Worm (Caenorhabditis elegans) whole organism, L1 larva: ENCODE results near the gene ZK686.1.

Experiments
- C16A3.4 ChIP-seq: fragments of 150-350 bp; optimal IDR thresholded peaks from 2 replicates; lab custom pipeline; 2014; ENCODE audit warnings: missing biosample characterization, missing genetic modification characterization
- F16B12.6 ChIP-seq: fragments of 150-350 bp; optimal IDR thresholded peaks from 2 replicates; lab custom pipeline; 2014; ENCODE audit warnings: missing biosample characterization, missing genetic modification characterization
- aly-2 ChIP-seq: fragments of 150-350 bp; optimal IDR thresholded peaks from 2 replicates; lab custom pipeline; 2014; ENCODE audit warnings: missing biosample characterization, missing genetic modification characterization
- blmp-1 ChIP-seq: fragments of 150-350 bp; optimal IDR thresholded peaks from 2 replicates; lab custom pipeline; 2014; ENCODE audit warnings: missing biosample characterization, missing genetic modification characterization
- ceh-63 ChIP-seq: fragments of 200-800 bp; sonication (Bioruptor generic); optimal IDR thresholded peaks from 2 replicates; lab custom pipeline; 2018; ENCODE audit warnings: mild to moderate bottlenecking, missing genetic modification characterization, missing compliant biosample characterization
- ceh-82 ChIP-seq, 3 experiments: fragments of 150-350 bp in 1 of 3; sonication (generic microtip) in 2 of 3; optimal IDR thresholded peaks; 2 replicates each; lab custom pipeline; 2014 to 2017; ENCODE audit warnings: missing biosample characterization in 3 of 3, missing genetic modification characterization in 3 of 3
- ces-1 ChIP-seq: fragments of 150-350 bp; optimal IDR thresholded peaks from 2 replicates; lab custom pipeline; 2014; ENCODE audit warnings: missing biosample characterization, missing genetic modification reagents, missing genetic modification characterization
- dpl-1 ChIP-seq, 3 experiments: fragments of 150-350 bp in 2 of 3; sonication (generic microtip) in 1 of 3; optimal IDR thresholded peaks; 2 replicates each; lab custom pipeline; 2014 to 2017; ENCODE audit warnings: missing biosample characterization in 3 of 3, missing genetic modification characterization in 3 of 3, missing genetic modification reagents in 3 of 3
- efl-1 ChIP-seq, 4 experiments: fragments of 150-350 bp; optimal IDR thresholded peaks in 3 of 4; peaks in 1 of 4; 1 replicate in 1 of 4; 2 replicates in 3 of 4; lab custom pipeline; 2014; ENCODE audit warnings: missing biosample characterization in 2 of 4, missing genetic modification characterization in 2 of 4, missing genetic modification reagents in 2 of 4
- egl-13 ChIP-seq: sonication (generic microtip); optimal IDR thresholded peaks from 2 replicates; lab custom pipeline; 2016; ENCODE audit warnings: missing genotype, missing genetic modification reagents, missing genetic modification characterization, missing compliant biosample characterization
- elt-2 ChIP-seq: sonication (generic microtip); optimal IDR thresholded peaks from 2 replicates; lab custom pipeline; 2016; ENCODE audit warnings: missing genetic modification characterization, mild to moderate bottlenecking, inconsistent platforms, missing compliant biosample characterization, missing genetic modification reagents
- elt-3 ChIP-seq, 6 experiments: fragments of 150-350 bp in 1 of 6; sonication (generic microtip); optimal IDR thresholded peaks; 2 replicates each; lab custom pipeline; 2017 to 2018; ENCODE audit warnings: missing biosample characterization in 6 of 6, missing genetic modification characterization in 6 of 6, inconsistent platforms in 1 of 6
- fkh-8 ChIP-seq: sonication (generic microtip); optimal IDR thresholded peaks from 2 replicates; lab custom pipeline; 2016; ENCODE audit warnings: mild to moderate bottlenecking, missing genetic modification characterization, missing compliant biosample characterization
- hpl-2 ChIP-seq: fragments of 150-350 bp; optimal IDR thresholded peaks from 2 replicates; lab custom pipeline; 2014; ENCODE audit warnings: missing biosample characterization, missing genetic modification reagents, missing genetic modification characterization
- isw-1 ChIP-seq: fragments of 200-800 bp; sonication (Bioruptor generic); IDR thresholded peaks from 2 replicates; pipeline ENCODE4 v1.3.6; 2022; ENCODE audit warnings: missing genetic modification characterization, missing compliant biosample characterization
- jun-1 ChIP-seq: fragments of 150-350 bp; optimal IDR thresholded peaks from 2 replicates; lab custom pipeline; 2014; ENCODE audit warnings: missing biosample characterization, missing genetic modification reagents, missing genetic modification characterization
- lin-14 ChIP-seq: fragments of 200-800 bp; sonication (Bioruptor generic); optimal IDR thresholded peaks from 2 replicates; lab custom pipeline; 2018; ENCODE audit warnings: mild to moderate bottlenecking, missing genetic modification characterization, moderate library complexity, missing compliant biosample characterization
- lin-15B ChIP-seq: fragments of 150-350 bp; sonication (generic microtip); optimal IDR thresholded peaks from 3 replicates; lab custom pipeline; 2014; ENCODE audit warnings: missing biosample characterization, missing genetic modification characterization
- lin-35 ChIP-seq, 2 experiments: fragments of 150-350 bp; optimal IDR thresholded peaks; 2 replicates each; lab custom pipeline; 2014; ENCODE audit warnings: missing biosample characterization in 2 of 2, missing genetic modification characterization in 2 of 2, missing genetic modification reagents in 2 of 2
- lin-39 ChIP-seq: fragments of 150-350 bp; optimal IDR thresholded peaks from 2 replicates; lab custom pipeline; 2014; ENCODE audit warnings: missing biosample characterization, missing genetic modification reagents, missing genetic modification characterization
- lsy-2 ChIP-seq, 2 experiments: fragments of 150-350 bp; optimal IDR thresholded peaks; 2 replicates each; lab custom pipeline; 2014; ENCODE audit warnings: missing biosample characterization in 2 of 2, missing genetic modification characterization in 2 of 2
- mab-9 ChIP-seq: fragments of 200-800 bp; sonication (Bioruptor generic); IDR thresholded peaks from 2 replicates; pipeline ENCODE4 v1.3.6; 2022; ENCODE audit warnings: missing genetic modification reagents, missing genetic modification characterization, missing compliant biosample characterization
- mdl-1 ChIP-seq, 2 experiments: fragments of 150-350 bp; optimal IDR thresholded peaks; 2 replicates each; lab custom pipeline; 2014 to 2017; ENCODE audit warnings: missing biosample characterization in 2 of 2, missing genetic modification characterization in 2 of 2, inconsistent platforms in 1 of 2
- nhr-11 ChIP-seq: fragments of 150-350 bp; optimal IDR thresholded peaks from 2 replicates; lab custom pipeline; 2014; ENCODE audit warnings: missing biosample characterization, missing genetic modification characterization
- nhr-12 ChIP-seq: sonication (generic microtip); optimal IDR thresholded peaks from 2 replicates; lab custom pipeline; 2017; ENCODE audit warnings: missing biosample characterization, missing genetic modification characterization
- nhr-19 ChIP-seq: fragments of 200-800 bp; sonication (Bioruptor generic); conservative IDR thresholded peaks from 2 replicates; pipeline ENCODE4 v1.3.6; 2022; ENCODE audit warnings: missing genetic modification characterization, missing compliant biosample characterization
- nhr-20 ChIP-seq: sonication (generic microtip); optimal IDR thresholded peaks from 2 replicates; lab custom pipeline; 2016; ENCODE audit warnings: mild to moderate bottlenecking, missing genetic modification characterization, missing compliant biosample characterization
- nhr-47 ChIP-seq: sonication (generic microtip); optimal IDR thresholded peaks from 2 replicates; lab custom pipeline; 2016; ENCODE audit warnings: mild to moderate bottlenecking, missing genetic modification characterization, moderate library complexity, missing compliant biosample characterization
- nhr-71 ChIP-seq: sonication (generic microtip); optimal IDR thresholded peaks from 2 replicates; lab custom pipeline; 2016; ENCODE audit warnings: mild to moderate bottlenecking, missing genetic modification characterization, moderate library complexity, missing compliant biosample characterization
- nhr-76 ChIP-seq: sonication (generic microtip); optimal IDR thresholded peaks from 2 replicates; lab custom pipeline; 2017; ENCODE audit warnings: missing biosample characterization, missing genetic modification characterization
- nhr-77 ChIP-seq: fragments of 150-350 bp; optimal IDR thresholded peaks from 2 replicates; lab custom pipeline; 2014; ENCODE audit warnings: missing biosample characterization, missing genetic modification characterization
- nhr-90 ChIP-seq: sonication (generic microtip); optimal IDR thresholded peaks from 2 replicates; lab custom pipeline; 2016; ENCODE audit warnings: mild to moderate bottlenecking, missing genetic modification characterization, missing compliant biosample characterization; ENCODE audit not compliant: poor library complexity
- skn-1 ChIP-seq: fragments of 150-350 bp; optimal IDR thresholded peaks from 2 replicates; lab custom pipeline; 2014; ENCODE audit warnings: missing biosample characterization, missing genetic modification characterization
- snpc-4 ChIP-seq: fragments of 150-350 bp; optimal IDR thresholded peaks from 2 replicates; lab custom pipeline; 2014; ENCODE audit warnings: missing biosample characterization, missing genetic modification characterization
- swsn-7 ChIP-seq: sonication (generic microtip); optimal IDR thresholded peaks from 2 replicates; lab custom pipeline; 2016; ENCODE audit warnings: missing genetic modification characterization, missing compliant biosample characterization
- unc-30 ChIP-seq: sonication (generic microtip); optimal IDR thresholded peaks from 2 replicates; lab custom pipeline; 2017; ENCODE audit warnings: missing biosample characterization, missing genetic modification characterization
- unc-62 ChIP-seq: fragments of 150-350 bp; optimal IDR thresholded peaks from 2 replicates; lab custom pipeline; 2014; ENCODE audit warnings: missing biosample characterization, missing genetic modification reagents, missing genetic modification characterization
- unc-98 ChIP-seq: fragments of 200-800 bp; sonication (Bioruptor generic); IDR thresholded peaks from 2 replicates; pipeline ENCODE4 v1.3.6; 2022; ENCODE audit warnings: missing genetic modification characterization, missing compliant biosample characterization
- vab-15 ChIP-seq: sonication (generic microtip); optimal IDR thresholded peaks from 2 replicates; lab custom pipeline; 2017; ENCODE audit warnings: missing genotype, mild to moderate bottlenecking, missing genetic modification characterization, missing compliant biosample characterization
- xbp-1 ChIP-seq: sonication (generic microtip); optimal IDR thresholded peaks from 2 replicates; lab custom pipeline; 2016; ENCODE audit warnings: missing genetic modification characterization, missing compliant biosample characterization

The ZK686.1 gene

DNA sequence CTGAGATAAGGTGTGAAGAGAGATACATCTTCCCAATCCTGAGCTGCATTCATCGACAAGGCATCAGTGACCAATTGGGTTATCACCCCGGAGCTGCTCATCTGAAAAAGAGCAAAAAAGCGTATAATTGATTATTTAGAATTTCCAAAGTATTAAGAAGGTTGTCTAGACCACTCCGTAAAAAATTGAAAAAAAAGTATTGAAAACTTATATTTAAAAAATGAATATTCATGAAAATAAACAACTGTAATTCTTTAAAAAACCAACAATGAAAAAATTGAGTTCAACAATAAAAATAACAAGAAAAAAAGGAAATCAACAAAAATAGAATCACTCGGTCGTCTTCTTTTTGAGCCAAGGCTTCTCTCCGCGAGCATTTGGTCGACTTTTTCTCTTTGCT is 9.4 kb upstream of the ZK686.1 start, which contains the start of gene mtx-2:
TSS of gene mtx-2 (minus strand) at position 101 of the 400 bp plus-strand sequence.
- TF ChIP-seq fkh-8 (no peak), mdl-1 (tag; optimal IDR thresholded peaks at IDR 0.05; lab: Kevin White, UChicago) (no peak), nhr-12 (tag; lab: Kevin White, UChicago) (no peak), vab-15 (tag; lab: Kevin White, UChicago) (no peak), aly-2 (tag; lab: Kevin White, UChicago) (no peak), lin-39 (no peak), hpl-2 (GFP tag; lab: Kevin White, UChicago) (no peak), ces-1 (GFP tag; lab: Kevin White, UChicago) (no peak), egl-13 (tag; lab: Kevin White, UChicago) (no peak), elt-3 (tag; optimal IDR thresholded peaks at IDR 0.05; lab: Kevin White, UChicago) (no peak), mab-9 (GFP tag; lab: Robert Waterston, UW) (no peak), ceh-63 (no peak), nhr-77 (no peak), nhr-11 (tag; lab: Kevin White, UChicago) (no peak), nhr-71 (tag; lab: Kevin White, UChicago) (no peak), unc-30 (tag; lab: Kevin White, UChicago) (no peak)

DNA sequence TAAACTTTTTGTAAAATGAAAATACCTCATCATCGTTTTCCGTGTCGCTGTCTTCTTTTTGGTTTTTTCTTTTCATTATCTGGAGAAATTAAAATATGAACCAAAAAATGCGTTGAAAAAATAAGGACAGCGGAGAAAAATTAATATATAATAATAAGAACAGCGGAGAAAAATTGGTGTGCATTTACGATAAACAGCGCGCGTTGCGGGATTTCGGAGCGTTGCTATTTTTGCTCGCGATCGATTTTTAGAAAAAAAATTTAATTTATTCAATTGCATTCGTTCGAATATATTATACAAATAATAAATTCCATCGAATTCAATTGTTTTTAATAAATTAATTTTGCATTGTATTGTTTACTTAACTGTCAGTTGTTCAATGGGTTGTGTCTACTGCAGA is 7.0 kb upstream of the ZK686.1 start, which contains the start of gene ZK686.2:
TSS of gene ZK686.2 (minus strand) at position 79 of the 400 bp plus-strand sequence.
- TF ChIP-seq nhr-90 (tag; lab: Kevin White, UChicago) (peak; percentile 5), xbp-1 (tag; lab: Kevin White, UChicago) (peak; percentile 33), nhr-11 (tag; lab: Kevin White, UChicago) (no peak), C16A3.4 (tag; lab: Kevin White, UChicago) (peak; percentile 31), unc-62 (GFP tag; lab: Kevin White, UChicago) (no peak), nhr-47 (tag; lab: Kevin White, UChicago) (peak; percentile 27), lin-39 (peak; percentile 25), hpl-2 (GFP tag; lab: Kevin White, UChicago) (no peak), ceh-82 (tag; optimal IDR thresholded peaks at IDR 0.05; lab: Kevin White, UChicago) (peak in 2 of 3 experiments; percentile 4 to 22), skn-1 (peak; percentile 11), lin-15B (peak; percentile 27), nhr-20 (peak; percentile 28), egl-13 (tag; lab: Kevin White, UChicago) (peak; percentile 21), snpc-4 (tag; lab: Kevin White, UChicago) (no peak), elt-2 (tag; lab: Kevin White, UChicago) (no peak), jun-1 (tag; lab: Kevin White, UChicago) (no peak), efl-1 (optimal IDR thresholded peaks at IDR 0.05; lab: Kevin White, UChicago) (peak; percentile 37), efl-1 (GFP tag; optimal IDR thresholded peaks at IDR 0.05 in 1 of 2; lab: Kevin White, UChicago) (peak; percentile 28 to 91), lin-35 (GFP tag; optimal IDR thresholded peaks at IDR 0.05; lab: Kevin White, UChicago) (peak; percentile 16 to 37), unc-30 (tag; lab: Kevin White, UChicago) (no peak), isw-1 (peak; percentile 10; the same call in 1 of the 2 replicates), nhr-76 (no peak), nhr-12 (tag; lab: Kevin White, UChicago) (no peak), lsy-2 (tag; optimal IDR thresholded peaks at IDR 0.05; lab: Kevin White, UChicago) (peak; percentile 68 to 80), blmp-1 (tag; lab: Kevin White, UChicago) (peak; percentile 42), unc-98 (GFP tag; lab: Robert Waterston, UW) (no peak), nhr-71 (tag; lab: Kevin White, UChicago) (peak; percentile 48), F16B12.6 (peak; percentile 29), dpl-1 (GFP tag; optimal IDR thresholded peaks at IDR 0.05; lab: Kevin White, UChicago) (peak in 2 of 3 experiments; percentile 19 to 61), nhr-19 (GFP tag; lab: Robert Waterston, UW) (peak; percentile 4; the same call in 1 of the 2 replicates), swsn-7 (peak; percentile 33), lin-14 (GFP tag; lab: Kevin White, UChicago) (peak; percentile 37)
